Fruit fly (Drosophila melanogaster) whole organism, adult: Measurements from ENCODE around the gene SrpRbeta.

Experiments used
- CG11617 ChIP-seq: fragments of 200-800 bp; sonication (Bioruptor generic); optimal IDR thresholded peaks from 2 replicates; lab custom pipeline; 2017; ENCODE audit warnings: mild to moderate bottlenecking, missing biosample characterization, missing genetic modification reagents, missing genetic modification characterization
- CG12768 ChIP-seq: fragments of 200-800 bp; sonication (Bioruptor generic); optimal IDR thresholded peaks from 2 replicates; lab custom pipeline; 2017; ENCODE audit warnings: missing biosample characterization, missing genetic modification characterization, mild to moderate bottlenecking, moderate library complexity, missing genetic modification reagents
- CG14711 ChIP-seq: fragments of 200-800 bp; sonication (Bioruptor generic); optimal IDR thresholded peaks from 2 replicates; lab custom pipeline; 2018; ENCODE audit warnings: missing biosample characterization, mild to moderate bottlenecking, missing genetic modification characterization, moderate library complexity
- CG1620 ChIP-seq: fragments of 200-800 bp; sonication (Bioruptor generic); optimal IDR thresholded peaks from 2 replicates; lab custom pipeline; 2016; ENCODE audit warnings: missing biosample characterization, missing genetic modification characterization
- CG33017 ChIP-seq: fragments of 200-800 bp; sonication (Bioruptor generic); optimal IDR thresholded peaks from 2 replicates; lab custom pipeline; 2018; ENCODE audit warnings: missing biosample characterization, mild to moderate bottlenecking, missing genetic modification characterization, moderate library complexity
- CG5204 ChIP-seq: fragments of 200-800 bp; sonication (Bioruptor generic); optimal IDR thresholded peaks from 2 replicates; lab custom pipeline; 2016; ENCODE audit warnings: missing biosample characterization, missing genetic modification characterization
- CG7045 ChIP-seq: fragments of 200-800 bp; sonication (Bioruptor generic); optimal IDR thresholded peaks from 2 replicates; lab custom pipeline; 2017; ENCODE audit warnings: missing biosample characterization, mild to moderate bottlenecking, missing genetic modification characterization
- CG7101 ChIP-seq: fragments of 200-800 bp; sonication (Bioruptor generic); optimal IDR thresholded peaks from 2 replicates; lab custom pipeline; 2018; ENCODE audit warnings: missing biosample characterization, mild to moderate bottlenecking, missing genetic modification characterization, moderate library complexity
- Clk ChIP-seq: fragments of 200-800 bp; sonication (Bioruptor generic); optimal IDR thresholded peaks from 2 replicates; lab custom pipeline; 2017; ENCODE audit warnings: missing biosample characterization, missing genetic modification characterization
- Crg-1 ChIP-seq: fragments of 200-800 bp; sonication (Bioruptor generic); optimal IDR thresholded peaks from 2 replicates; lab custom pipeline; 2016; ENCODE audit warnings: missing biosample characterization, missing genetic modification characterization
- Hr96 ChIP-seq: fragments of 200-800 bp; sonication (Bioruptor generic); optimal IDR thresholded peaks from 2 replicates; lab custom pipeline; 2016; ENCODE audit warnings: missing biosample characterization, missing genetic modification characterization
- Mnt ChIP-seq: fragments of 200-800 bp; sonication (Bioruptor generic); optimal IDR thresholded peaks from 2 replicates; lab custom pipeline; 2016; ENCODE audit warnings: missing biosample characterization, mild to moderate bottlenecking, missing genetic modification characterization
- bab1 ChIP-seq: fragments of 200-800 bp; sonication (Bioruptor generic); optimal IDR thresholded peaks from 3 replicates; lab custom pipeline; 2019; ENCODE audit warnings: missing biosample characterization, mild to moderate bottlenecking, missing genetic modification characterization, moderate library complexity
- cic ChIP-seq: fragments of 200-800 bp; sonication (Bioruptor generic); optimal IDR thresholded peaks from 2 replicates; lab custom pipeline; 2017; ENCODE audit warnings: missing biosample characterization, mild to moderate bottlenecking, missing genetic modification characterization, moderate library complexity
- cnc ChIP-seq, 2 experiments: fragments of >200 bp; optimal IDR thresholded peaks; 2 replicates each; lab custom pipeline; 2017
- kay ChIP-seq: fragments of 200-800 bp; sonication (Bioruptor generic); peaks from one replicate; lab custom pipeline; 2016; ENCODE audit warnings: missing biosample characterization, missing genetic modification characterization, borderline replicate concordance
- ovo ChIP-seq: fragments of 200-800 bp; sonication (Bioruptor generic); optimal IDR thresholded peaks from 2 replicates; lab custom pipeline; 2016; ENCODE audit warnings: missing biosample characterization, missing genetic modification characterization
- pad ChIP-seq: fragments of 200-800 bp; sonication (Bioruptor generic); optimal IDR thresholded peaks from 3 replicates; lab custom pipeline; 2017; ENCODE audit warnings: missing biosample characterization, missing genetic modification characterization, mild to moderate bottlenecking, moderate library complexity, missing genetic modification reagents
- tj ChIP-seq: fragments of 200-800 bp; sonication (Bioruptor generic); optimal IDR thresholded peaks from 3 replicates; lab custom pipeline; 2017; ENCODE audit warnings: missing biosample characterization, mild to moderate bottlenecking, missing genetic modification characterization, moderate library complexity
- toe ChIP-seq: fragments of 200-800 bp; sonication (Bioruptor generic); optimal IDR thresholded peaks from 2 replicates; lab custom pipeline; 2016; ENCODE audit warnings: missing biosample characterization, missing genetic modification characterization

SrpRbeta gene

dm6 chr3L:8693558-8694502 is 26.2 kb downstream of the SrpRbeta start:
- no peak for TF ChIP-seq cnc (optimal IDR thresholded peaks at IDR 0.05; lab: Kevin White, UChicago)
- peak; percentile 47 for TF ChIP-seq cic (GFP tag; lab: Kevin White, UChicago)
- TF ChIP-seq tj (GFP tag; lab: Kevin White, UChicago), result no peak
- TF ChIP-seq CG7101 (tag; lab: Kevin White, UChicago), result no peak
- no peak for TF ChIP-seq Hr96 (GFP tag; lab: Kevin White, UChicago)
- TF ChIP-seq Crg-1, result no peak
- no peak for TF ChIP-seq CG11617 (GFP tag; lab: Kevin White, UChicago)
- no peak for TF ChIP-seq toe (GFP tag; lab: Kevin White, UChicago)
- TF ChIP-seq CG7045 (GFP tag; lab: Kevin White, UChicago), result no peak
- no peak for TF ChIP-seq CG1620 (GFP tag; lab: Kevin White, UChicago)
- TF ChIP-seq Mnt, result no peak
- no peak for TF ChIP-seq Clk (GFP tag; lab: Kevin White, UChicago)
- peak; percentile 29 for TF ChIP-seq ovo
- TF ChIP-seq bab1, result peak; percentile 85
- TF ChIP-seq pad, result no peak
- TF ChIP-seq CG14711 (tag; lab: Kevin White, UChicago), result no peak
- TF ChIP-seq CG12768, result no peak
- peak; percentile 79 for TF ChIP-seq kay (GFP tag; lab: Kevin White, UChicago)
- no peak for TF ChIP-seq CG5204 (GFP tag; lab: Kevin White, UChicago)
- no peak for TF ChIP-seq CG33017 (tag; lab: Kevin White, UChicago)

- TF ChIP-seq CG7101 (tag; lab: Kevin White, UChicago) (peak; percentile 68), CG1620 (GFP tag; lab: Kevin White, UChicago) (no peak), Clk (GFP tag; lab: Kevin White, UChicago) (no peak), CG33017 (tag; lab: Kevin White, UChicago) (peak; percentile 25), CG5204 (GFP tag; lab: Kevin White, UChicago) (no peak), CG12768 (peak; percentile 85), ovo (no peak), Mnt (peak; percentile 63), CG14711 (tag; lab: Kevin White, UChicago) (peak; percentile 56), toe (GFP tag; lab: Kevin White, UChicago) (no peak), CG11617 (GFP tag; lab: Kevin White, UChicago) (peak; percentile 91), cic (GFP tag; lab: Kevin White, UChicago) (peak; percentile 85), tj (GFP tag; lab: Kevin White, UChicago) (peak; percentile 49), cnc (optimal IDR thresholded peaks at IDR 0.05; lab: Kevin White, UChicago) (no peak), bab1 (peak; percentile 86), Crg-1 (peak; percentile 14), CG7045 (GFP tag; lab: Kevin White, UChicago) (peak; percentile 54), kay (GFP tag; lab: Kevin White, UChicago) (peak; percentile 89), pad (peak; percentile 43), Hr96 (GFP tag; lab: Kevin White, UChicago) (peak; percentile 53)
Observed at dm6 chr3L:8691891-8692874, 27.8 kb downstream of the SrpRbeta start.

- TF ChIP-seq tj (GFP tag; lab: Kevin White, UChicago), result no peak
- no peak for TF ChIP-seq CG1620 (GFP tag; lab: Kevin White, UChicago)
- no peak for TF ChIP-seq cic (GFP tag; lab: Kevin White, UChicago)
- no peak for TF ChIP-seq Crg-1
- TF ChIP-seq kay (GFP tag; lab: Kevin White, UChicago), result no peak
- TF ChIP-seq CG33017 (tag; lab: Kevin White, UChicago), result no peak
- TF ChIP-seq bab1, result no peak
- TF ChIP-seq cnc (optimal IDR thresholded peaks at IDR 0.05; lab: Kevin White, UChicago), result no peak
- TF ChIP-seq CG11617 (GFP tag; lab: Kevin White, UChicago), result no peak
- no peak for TF ChIP-seq CG7101 (tag; lab: Kevin White, UChicago)
- no peak for TF ChIP-seq pad
- TF ChIP-seq CG12768, result no peak
- no peak for TF ChIP-seq CG5204 (GFP tag; lab: Kevin White, UChicago)
- TF ChIP-seq ovo, result no peak
- TF ChIP-seq Mnt, result no peak
Observed at dm6 chr3L:8690630-8691029, 29.4 kb downstream of the SrpRbeta start.

- TF ChIP-seq CG7101 (tag; lab: Kevin White, UChicago), result peak; percentile 21
- TF ChIP-seq CG1620 (GFP tag; lab: Kevin White, UChicago), result no peak
Observed at dm6 chr3L:8689675-8690074, 30.4 kb downstream of the SrpRbeta start.

- peak; percentile 12 for TF ChIP-seq bab1
- TF ChIP-seq kay (GFP tag; lab: Kevin White, UChicago), result no peak
Observed at dm6 chr3L:8688694-8689291, 31.2 kb downstream of the SrpRbeta start.
